Worm (Caenorhabditis elegans): ENCODE data around the gene F41H10.12.

F41H10.12 gene

ce11 chrIV:5389951-5390350 is 4.8 kb downstream of the F41H10.12 start:
- TF ChIP-seq fkh-10 (GFP tag; optimal IDR thresholded peaks at IDR 0.05), result no peak
- TF ChIP-seq nhr-25 (tag; optimal IDR thresholded peaks at IDR 0.05), result peak; percentile 24

- no peak for TF ChIP-seq zag-1 (tag; optimal IDR thresholded peaks at IDR 0.05)
- no peak for TF ChIP-seq ztf-4 (tag; optimal IDR thresholded peaks at IDR 0.05)
- TF ChIP-seq nhr-43 (tag; optimal IDR thresholded peaks at IDR 0.05; ENCODE audit: poor library complexity, severe bottlenecking), result no peak
- TF ChIP-seq lin-15B (tag; optimal IDR thresholded peaks at IDR 0.05), result no peak
- TF ChIP-seq sea-2 (GFP tag; optimal IDR thresholded peaks at IDR 0.05), result no peak
- TF ChIP-seq pha-4 (tag; optimal IDR thresholded peaks at IDR 0.05), result no peak
- TF ChIP-seq nhr-25 (tag; optimal IDR thresholded peaks at IDR 0.05), result no peak
- no peak for TF ChIP-seq nhr-67 (tag; optimal IDR thresholded peaks at IDR 0.05)
- TF ChIP-seq unc-62 (GFP tag; optimal IDR thresholded peaks at IDR 0.05), result no peak
- TF ChIP-seq ama-1 (optimal IDR thresholded peaks at IDR 0.05), result no peak
- no peak for TF ChIP-seq eor-1 (tag; optimal IDR thresholded peaks at IDR 0.05)
Measured at ce11 chrIV:5391507-5392057, 6.5 kb downstream of the F41H10.12 start, which contains the start of the genes htp-1 and ZK616.5. TSS of gene htp-1 (minus strand) at chrIV:5391557. TSS of gene ZK616.5 (plus strand) at chrIV:5391929.

- peak; percentile 51 for TF ChIP-seq pha-4 (tag; optimal IDR thresholded peaks at IDR 0.05)
- TF ChIP-seq aly-2 (tag; optimal IDR thresholded peaks at IDR 0.05), result no peak
- TF ChIP-seq elt-2 (tag; optimal IDR thresholded peaks at IDR 0.05), result peak; percentile 68
- peak; percentile 61 for TF ChIP-seq pqm-1 (tag; optimal IDR thresholded peaks at IDR 0.05)
Measured at ce11 chrIV:5393566-5393965, 8.4 kb downstream of the F41H10.12 start.

ce11 chrIV:5394687-5395086 is 9.6 kb downstream of the F41H10.12 start, which contains the start of the genes perm-3 and swsn-6:
TSS of gene perm-3 (minus strand) at chrIV:5394804.
TSS of gene swsn-6 (plus strand) at chrIV:5395033.
- TF ChIP-seq daf-12 (tag; optimal IDR thresholded peaks at IDR 0.05) (no peak), nhr-76 (tag; optimal IDR thresholded peaks at IDR 0.05) (no peak), sea-2 (GFP tag; optimal IDR thresholded peaks at IDR 0.05) (no peak), zag-1 (tag; optimal IDR thresholded peaks at IDR 0.05) (no peak), lin-15B (tag; optimal IDR thresholded peaks at IDR 0.05) (peak; percentile 85), mdl-1 (tag; optimal IDR thresholded peaks at IDR 0.05) (no peak), nhr-12 (tag; optimal IDR thresholded peaks at IDR 0.05) (no peak), fos-1 (tag; optimal IDR thresholded peaks at IDR 0.05) (no peak), jun-1 (tag; optimal IDR thresholded peaks at IDR 0.05) (peak; percentile 53), nhr-77 (tag; optimal IDR thresholded peaks at IDR 0.05) (no peak), pha-4 (tag; optimal IDR thresholded peaks at IDR 0.05) (peak; percentile 89), ztf-4 (tag; optimal IDR thresholded peaks at IDR 0.05) (no peak), nhr-67 (tag; optimal IDR thresholded peaks at IDR 0.05) (no peak), fkh-2 (tag; optimal IDR thresholded peaks at IDR 0.05) (no peak), mml-1 (tag; optimal IDR thresholded peaks at IDR 0.05) (no peak), ztf-11 (tag; optimal IDR thresholded peaks at IDR 0.05) (no peak), ceh-28 (tag; optimal IDR thresholded peaks at IDR 0.05) (peak; percentile 92), ceh-82 (tag; optimal IDR thresholded peaks at IDR 0.05) (no peak), hmg-11 (tag; optimal IDR thresholded peaks at IDR 0.05) (peak; percentile 61), eor-1 (tag; optimal IDR thresholded peaks at IDR 0.05) (no peak), egl-27 (tag; optimal IDR thresholded peaks at IDR 0.05) (no peak), ceh-16 (tag; optimal IDR thresholded peaks at IDR 0.05) (no peak), egl-5 (tag; optimal IDR thresholded peaks at IDR 0.05) (peak; percentile 45), elt-2 (tag; optimal IDR thresholded peaks at IDR 0.05) (peak; percentile 37), nhr-43 (tag; optimal IDR thresholded peaks at IDR 0.05; ENCODE audit: poor library complexity, severe bottlenecking) (peak; percentile 8), snpc-4 (tag; optimal IDR thresholded peaks at IDR 0.05) (peak; percentile 90), nhr-28 (tag; optimal IDR thresholded peaks at IDR 0.05) (no peak), ama-1 (optimal IDR thresholded peaks at IDR 0.05) (no peak), elt-1 (tag; optimal IDR thresholded peaks at IDR 0.05) (peak; percentile 7), ZK546.5 (tag; optimal IDR thresholded peaks at IDR 0.05) (peak; percentile 37), pqm-1 (tag; optimal IDR thresholded peaks at IDR 0.05) (no peak), nhr-23 (tag; optimal IDR thresholded peaks at IDR 0.05) (peak; percentile 83), lin-39 (tag; optimal IDR thresholded peaks at IDR 0.05) (peak; percentile 40), tbx-2 (tag; optimal IDR thresholded peaks at IDR 0.05) (peak; percentile 62), skn-1 (tag; optimal IDR thresholded peaks at IDR 0.05) (no peak), unc-39 (tag; optimal IDR thresholded peaks at IDR 0.05) (no peak), elt-3 (tag; optimal IDR thresholded peaks at IDR 0.05) (no peak), ceh-9 (tag; optimal IDR thresholded peaks at IDR 0.05) (no peak), nfya-1 (tag; optimal IDR thresholded peaks at IDR 0.05; ENCODE audit: insufficient read depth) (peak; percentile 80), aly-2 (tag; optimal IDR thresholded peaks at IDR 0.05) (no peak), nhr-237 (tag; optimal IDR thresholded peaks at IDR 0.05) (no peak), nhr-11 (tag; optimal IDR thresholded peaks at IDR 0.05) (no peak), unc-62 (GFP tag; optimal IDR thresholded peaks at IDR 0.05) (no peak), lsy-12 (tag; optimal IDR thresholded peaks at IDR 0.05) (peak; percentile 49), fkh-10 (GFP tag; optimal IDR thresholded peaks at IDR 0.05) (no peak)

Measured in whole organism, L3 larva.